In the genomic region with DNA sequence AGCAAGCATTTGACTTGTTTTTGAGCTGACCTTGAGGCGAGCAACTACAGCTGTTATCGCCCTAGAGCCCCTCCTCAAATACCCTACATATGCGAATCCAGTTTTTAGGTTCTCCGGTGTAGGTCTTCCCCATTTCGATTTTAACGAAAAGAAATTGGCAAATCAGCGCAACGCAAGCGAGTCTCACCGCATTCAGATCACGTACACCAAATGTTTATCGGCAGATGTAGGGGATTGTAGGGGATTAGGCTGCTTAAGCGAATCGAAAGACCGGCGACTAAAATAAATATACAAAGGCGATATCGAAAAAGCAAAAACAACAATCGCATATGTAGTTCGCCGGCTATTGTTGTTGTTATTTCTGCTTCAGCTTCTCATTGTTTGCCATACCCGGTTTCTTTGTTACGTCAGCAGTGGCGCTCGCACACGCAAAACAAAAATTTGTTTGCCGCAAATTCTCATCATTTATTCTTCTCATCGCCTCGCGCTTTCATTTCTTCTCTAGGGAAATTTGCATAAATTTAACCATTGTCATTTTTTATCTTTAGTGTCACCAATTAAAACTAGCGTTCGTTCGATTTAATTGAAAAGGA, we compare ENCODE assay signal across 5 fruit fly cellular contexts.
A peak's percentile ranks its signal among the peaks of the same experiment; 100 is the strongest.
TF ChIP-seq lines count a peak whose summit lies in the region.

No protein-coding gene starts in this region.

- no peak for TF ChIP-seq CTCF in whole organism, embryonic (GFP tag; optimal IDR thresholded peaks at IDR 0.05; lab: Kevin White, UChicago)

TF ChIP-seq in whole organism, adult, 20 proteins besides CTCF, POLR2A, EP300 and RAD21 (continues in another document):
- peak; percentile 84 for TF ChIP-seq CG14711 (tag; optimal IDR thresholded peaks at IDR 0.05; lab: Kevin White, UChicago)
- no peak for TF ChIP-seq kay (GFP tag; lab: Kevin White, UChicago; ENCODE audit: borderline replicate concordance)
- TF ChIP-seq ovo (GFP tag; optimal IDR thresholded peaks at IDR 0.05; lab: Kevin White, UChicago): no peak
- peak; percentile 44 for TF ChIP-seq Mnt (GFP tag; optimal IDR thresholded peaks at IDR 0.05; lab: Kevin White, UChicago)
- peak; percentile 78 for TF ChIP-seq pad (GFP tag; optimal IDR thresholded peaks at IDR 0.05; lab: Kevin White, UChicago)
- peak; percentile 73 for TF ChIP-seq CG12768 (GFP tag; optimal IDR thresholded peaks at IDR 0.05; lab: Kevin White, UChicago)
- peak; percentile 78 for TF ChIP-seq bab1 (GFP tag; optimal IDR thresholded peaks at IDR 0.05; lab: Kevin White, UChicago)
- TF ChIP-seq CG33017 (tag; optimal IDR thresholded peaks at IDR 0.05; lab: Kevin White, UChicago): peak; percentile 88
- TF ChIP-seq Hr96 (GFP tag; optimal IDR thresholded peaks at IDR 0.05; lab: Kevin White, UChicago): no peak
- TF ChIP-seq toe (GFP tag; optimal IDR thresholded peaks at IDR 0.05; lab: Kevin White, UChicago): no peak
- TF ChIP-seq CG11617 (GFP tag; optimal IDR thresholded peaks at IDR 0.05; lab: Kevin White, UChicago): peak; percentile 63
- TF ChIP-seq CG7045 (GFP tag; optimal IDR thresholded peaks at IDR 0.05; lab: Kevin White, UChicago): peak; percentile 63
- peak; percentile 33 for TF ChIP-seq CG1620 (GFP tag; optimal IDR thresholded peaks at IDR 0.05; lab: Kevin White, UChicago)
- TF ChIP-seq cnc (optimal IDR thresholded peaks at IDR 0.05; lab: Kevin White, UChicago): no peak
- peak; percentile 56 for TF ChIP-seq Crg-1 (GFP tag; optimal IDR thresholded peaks at IDR 0.05; lab: Kevin White, UChicago)
- TF ChIP-seq CG5204 (GFP tag; optimal IDR thresholded peaks at IDR 0.05; lab: Kevin White, UChicago): peak; percentile 14
- TF ChIP-seq tj (GFP tag; optimal IDR thresholded peaks at IDR 0.05; lab: Kevin White, UChicago): peak; percentile 85

TF ChIP-seq in whole organism, embryonic, 481 proteins besides CTCF, POLR2A, EP300 and RAD21 (continues in another document):
- TF ChIP-seq CG9727 (GFP tag; optimal IDR thresholded peaks at IDR 0.05; lab: Kevin White, UChicago) (peak; percentile 57), CG17361 (GFP tag; IDR thresholded peaks at IDR 0.05; lab: Robert Waterston, UW) (peak; percentile 29; the same call in 1 of the 3 replicates), pita (GFP tag; optimal IDR thresholded peaks at IDR 0.05; lab: Kevin White, UChicago) (no peak), H2.0 (GFP tag; IDR thresholded peaks at IDR 0.05; lab: Robert Waterston, UW) (peak; percentile 68), CG18262 (tag; optimal IDR thresholded peaks at IDR 0.05; lab: Kevin White, UChicago) (peak; percentile 20), Dfd (GFP tag; optimal IDR thresholded peaks at IDR 0.05; lab: Kevin White, UChicago) (no peak), Meics (GFP tag; optimal IDR thresholded peaks at IDR 0.05; lab: Kevin White, UChicago) (peak; percentile 82), CG30431 (GFP tag; optimal IDR thresholded peaks at IDR 0.05; lab: Kevin White, UChicago) (peak; percentile 48), CG3163 (GFP tag; optimal IDR thresholded peaks at IDR 0.05; lab: Kevin White, UChicago) (peak; percentile 18), MTF-1 (GFP tag; optimal IDR thresholded peaks at IDR 0.05; lab: Kevin White, UChicago; ENCODE audit: borderline replicate concordance) (no peak), CG1233 (GFP tag; optimal IDR thresholded peaks at IDR 0.05; lab: Kevin White, UChicago) (peak; percentile 40), Side (GFP tag; optimal IDR thresholded peaks at IDR 0.05; lab: Kevin White, UChicago) (peak; percentile 67), ems (GFP tag; optimal IDR thresholded peaks at IDR 0.05; lab: Kevin White, UChicago) (peak; percentile 59), CG2120 (GFP tag; optimal IDR thresholded peaks at IDR 0.05; lab: Kevin White, UChicago) (peak; percentile 94), lbe (GFP tag; optimal IDR thresholded peaks at IDR 0.05; lab: Kevin White, UChicago) (peak; percentile 63), Ptx1 (GFP tag; IDR thresholded peaks at IDR 0.05; lab: Robert Waterston, UW) (peak; percentile 79)

TF ChIP-seq in whole organism, prepupa, 60 proteins besides CTCF, POLR2A, EP300 and RAD21 (continues in another document):
- TF ChIP-seq Lpt (GFP tag; optimal IDR thresholded peaks at IDR 0.05; lab: Kevin White, UChicago) (peak; percentile 88), CG9139 (GFP tag; optimal IDR thresholded peaks at IDR 0.05; lab: Kevin White, UChicago) (peak; percentile 81), fd59A (GFP tag; optimal IDR thresholded peaks at IDR 0.05; lab: Kevin White, UChicago) (peak; percentile 89), CG8632 (GFP tag; optimal IDR thresholded peaks at IDR 0.05; lab: Kevin White, UChicago) (peak; percentile 87), CG32006 (GFP tag; optimal IDR thresholded peaks at IDR 0.05; lab: Kevin White, UChicago) (peak; percentile 86), Met (GFP tag; optimal IDR thresholded peaks at IDR 0.05; lab: Kevin White, UChicago) (peak; percentile 98), CG8119 (GFP tag; IDR thresholded peaks at IDR 0.05; lab: Robert Waterston, UW) (peak; percentile 70), dsx (GFP tag; optimal IDR thresholded peaks at IDR 0.05; lab: Kevin White, UChicago; ENCODE audit: poor library complexity, severe bottlenecking) (peak; percentile 91), CG11762 (GFP tag; optimal IDR thresholded peaks at IDR 0.05; lab: Kevin White, UChicago; ENCODE audit: insufficient read depth) (peak; percentile 80), CG6163 (GFP tag; IDR thresholded peaks at IDR 0.05; lab: Robert Waterston, UW) (peak; percentile 94), Blimp-1 (GFP tag; optimal IDR thresholded peaks at IDR 0.05; lab: Kevin White, UChicago) (peak; percentile 75), CG31627 (GFP tag; optimal IDR thresholded peaks at IDR 0.05; lab: Kevin White, UChicago) (peak; percentile 94), acj6 (GFP tag; optimal IDR thresholded peaks at IDR 0.05; lab: Kevin White, UChicago) (peak; percentile 95), CG6808 (GFP tag; optimal IDR thresholded peaks at IDR 0.05; lab: Kevin White, UChicago) (peak; percentile 86), Eip93F (GFP tag; optimal IDR thresholded peaks at IDR 0.05; lab: Kevin White, UChicago) (peak; percentile 49), CG10631 (GFP tag; optimal IDR thresholded peaks at IDR 0.05; lab: Kevin White, UChicago) (peak; percentile 94), OdsH (GFP tag; optimal IDR thresholded peaks at IDR 0.05; lab: Kevin White, UChicago) (peak; percentile 94)

TF ChIP-seq in whole organism, pupa, 21 proteins besides CTCF, POLR2A, EP300 and RAD21 (continues in another document):
- TF ChIP-seq CG17806 (tag; optimal IDR thresholded peaks at IDR 0.05; lab: Kevin White, UChicago): peak; percentile 93
- peak; percentile 92 for TF ChIP-seq CG34367 (tag; optimal IDR thresholded peaks at IDR 0.05; lab: Kevin White, UChicago)
- TF ChIP-seq CG15710 (tag; optimal IDR thresholded peaks at IDR 0.05; lab: Kevin White, UChicago): peak; percentile 92
- peak; percentile 85 for TF ChIP-seq CG8301 (tag; optimal IDR thresholded peaks at IDR 0.05; lab: Kevin White, UChicago)
- TF ChIP-seq CG8159 (tag; optimal IDR thresholded peaks at IDR 0.05; lab: Kevin White, UChicago): peak; percentile 94
- TF ChIP-seq CG12605 (GFP tag; IDR thresholded peaks at IDR 0.05; lab: Robert Waterston, UW): peak; percentile 80
- TF ChIP-seq CG4496 (GFP tag; IDR thresholded peaks at IDR 0.05; lab: Robert Waterston, UW): peak; percentile 93
- peak; percentile 89 for TF ChIP-seq CG14655 (GFP tag; optimal IDR thresholded peaks at IDR 0.05; lab: Kevin White, UChicago)
- peak; percentile 93 for TF ChIP-seq Pif1B (GFP tag; optimal IDR thresholded peaks at IDR 0.05; lab: Kevin White, UChicago)
- peak; percentile 94 for TF ChIP-seq CG9948 (tag; optimal IDR thresholded peaks at IDR 0.05; lab: Kevin White, UChicago)
- TF ChIP-seq fd96Ca (GFP tag; IDR thresholded peaks at IDR 0.05; lab: Robert Waterston, UW): peak; percentile 96
- peak; percentile 76 for TF ChIP-seq CG10348 (GFP tag; IDR thresholded peaks at IDR 0.05; lab: Robert Waterston, UW)
- TF ChIP-seq Ets98B (GFP tag; IDR thresholded peaks at IDR 0.05; lab: Robert Waterston, UW): peak; percentile 91
- TF ChIP-seq gl (tag; optimal IDR thresholded peaks at IDR 0.05; lab: Kevin White, UChicago): peak; percentile 91
- TF ChIP-seq rn (GFP tag; IDR thresholded peaks at IDR 0.05; lab: Robert Waterston, UW): peak; percentile 49; the same call in 1 of the 2 replicates
- TF ChIP-seq EcR (GFP tag; optimal IDR thresholded peaks at IDR 0.05; lab: Kevin White, UChicago): peak; percentile 77
- TF ChIP-seq D1 (tag; optimal IDR thresholded peaks at IDR 0.05; lab: Kevin White, UChicago): peak; percentile 77
- peak; percentile 91 for TF ChIP-seq Pif1A (GFP tag; optimal IDR thresholded peaks at IDR 0.05; lab: Kevin White, UChicago)
- peak; percentile 89 for TF ChIP-seq Snoo (tag; optimal IDR thresholded peaks at IDR 0.05; lab: Kevin White, UChicago)

TF ChIP-seq in whole organism, wandering third instar larva, 38 proteins besides CTCF, POLR2A, EP300 and RAD21 (continues in another document):
- TF ChIP-seq GATAd (GFP tag; optimal IDR thresholded peaks at IDR 0.05; lab: Kevin White, UChicago) (no peak), tai (GFP tag; optimal IDR thresholded peaks at IDR 0.05; lab: Kevin White, UChicago) (no peak), jim (GFP tag; optimal IDR thresholded peaks at IDR 0.05; lab: Kevin White, UChicago) (no peak), N (GFP tag; optimal IDR thresholded peaks at IDR 0.05; lab: Kevin White, UChicago) (no peak), CG32264 (GFP tag; optimal IDR thresholded peaks at IDR 0.05; lab: Kevin White, UChicago) (peak; percentile 89), dmrt93B (GFP tag; optimal IDR thresholded peaks at IDR 0.05; lab: Kevin White, UChicago) (peak; percentile 85), dsf (GFP tag; optimal IDR thresholded peaks at IDR 0.05; lab: Kevin White, UChicago; ENCODE audit: borderline replicate concordance) (no peak), h (GFP tag; optimal IDR thresholded peaks at IDR 0.05; lab: Kevin White, UChicago) (peak; percentile 95), usp (GFP tag; optimal IDR thresholded peaks at IDR 0.05; lab: Kevin White, UChicago) (no peak), lola (GFP tag; optimal IDR thresholded peaks at IDR 0.05; lab: Kevin White, UChicago) (no peak), brk (GFP tag; optimal IDR thresholded peaks at IDR 0.05; lab: Kevin White, UChicago) (peak; percentile 65), sv (GFP tag; optimal IDR thresholded peaks at IDR 0.05; lab: Kevin White, UChicago) (peak; percentile 40), dl (GFP tag; optimal IDR thresholded peaks at IDR 0.05; lab: Kevin White, UChicago; ENCODE audit: insufficient read depth in 1 of 2, partially characterized antibody in 2 of 2) (peak in 1 of 2 experiments; percentile 24), Hr78 (GFP tag; optimal IDR thresholded peaks at IDR 0.05; lab: Kevin White, UChicago) (no peak), sage (GFP tag; optimal IDR thresholded peaks at IDR 0.05; lab: Kevin White, UChicago) (peak; percentile 74), Dif (GFP tag; optimal IDR thresholded peaks at IDR 0.05; lab: Kevin White, UChicago; ENCODE audit: partially characterized antibody) (peak; percentile 24), br (GFP tag; optimal IDR thresholded peaks at IDR 0.05; lab: Kevin White, UChicago) (peak; percentile 93), Vsx2 (GFP tag; optimal IDR thresholded peaks at IDR 0.05; lab: Kevin White, UChicago; ENCODE audit: partially characterized antibody) (no peak), HLH106 (tag; optimal IDR thresholded peaks at IDR 0.05; lab: Kevin White, UChicago) (peak; percentile 81), CG9705 (GFP tag; optimal IDR thresholded peaks at IDR 0.05; lab: Kevin White, UChicago) (peak; percentile 10)
